Fruit fly (Drosophila melanogaster) whole organism, embryonic: Measurements from ENCODE around the gene NT1.

ENCODE experiments used
- Abd-B ChIP-seq: fragments of 200-800 bp; sonication (Bioruptor generic); optimal IDR thresholded peaks from 2 replicates; lab custom pipeline; 2018; ENCODE audit warnings: missing biosample characterization, mild to moderate bottlenecking, missing genetic modification characterization, moderate library complexity
- Atf3 ChIP-seq: fragments of 200-800 bp; sonication (Bioruptor generic); optimal IDR thresholded peaks from 3 replicates; lab custom pipeline; 2016; ENCODE audit warnings: missing biosample characterization, missing genetic modification characterization
- CG11456 ChIP-seq: fragments of 200-800 bp; sonication (Bioruptor generic); IDR thresholded peaks from 3 replicates; pipeline ENCODE4 v1.3.6; 2022; ENCODE audit warnings: missing biosample characterization, missing genetic modification characterization
- CG12391 ChIP-seq: fragments of 200-800 bp; sonication (Bioruptor generic); optimal IDR thresholded peaks from 3 replicates; lab custom pipeline; 2018; ENCODE audit warnings: missing biosample characterization, mild to moderate bottlenecking, missing genetic modification characterization, moderate library complexity
- CG30403 ChIP-seq: fragments of 200-800 bp; sonication (Bioruptor generic); optimal IDR thresholded peaks from 3 replicates; lab custom pipeline; 2016; ENCODE audit warnings: missing biosample characterization, missing genetic modification characterization
- CG31224 ChIP-seq: fragments of 200-800 bp; sonication (Bioruptor generic); IDR thresholded peaks from 2 replicates; pipeline ENCODE4 v1.3.6; 2022; ENCODE audit warnings: missing biosample characterization, missing genetic modification characterization
- CG32532 ChIP-seq: fragments of 200-800 bp; sonication (Bioruptor generic); IDR thresholded peaks from 2 replicates; pipeline ENCODE4 v1.3.6; 2022; ENCODE audit warnings: missing biosample characterization, missing genetic modification characterization
- CG4730 ChIP-seq: fragments of 200-800 bp; sonication (Bioruptor generic); IDR thresholded peaks from 2 replicates; pipeline ENCODE4 v1.3.6; 2022; ENCODE audit warnings: missing biosample characterization, missing genetic modification characterization
- CG7556 ChIP-seq: fragments of 200-800 bp; sonication (Bioruptor generic); optimal IDR thresholded peaks from 2 replicates; lab custom pipeline; 2017; ENCODE audit warnings: missing biosample characterization, mild to moderate bottlenecking, missing genetic modification characterization
- CG7928 ChIP-seq: fragments of 200-800 bp; sonication (Bioruptor generic); optimal IDR thresholded peaks from 2 replicates; lab custom pipeline; 2017; ENCODE audit warnings: missing biosample characterization, mild to moderate bottlenecking, missing genetic modification characterization
- CG8290 ChIP-seq, 3 experiments: fragments of 200-800 bp; sonication (Bioruptor generic); optimal IDR thresholded peaks; 2 replicates each; lab custom pipeline; 2016 to 2019; ENCODE audit warnings: missing biosample characterization in 3 of 3, missing genetic modification characterization in 3 of 3, mild to moderate bottlenecking in 2 of 3, moderate library complexity in 1 of 3
- Dfd ChIP-seq, 2 experiments: fragments of >200 bp; optimal IDR thresholded peaks; 2 replicates each; lab custom pipeline; 2017; ENCODE audit warnings: missing biosample characterization in 2 of 2, missing genetic modification characterization in 2 of 2
- Dll ChIP-seq: fragments of 200-800 bp; sonication (Bioruptor generic); IDR thresholded peaks from 4 replicates; pipeline ENCODE4 v1.3.6; 2022; ENCODE audit warnings: missing biosample characterization, missing genetic modification characterization; ENCODE audit not compliant: partially characterized antibody
- Fer2 ChIP-seq: fragments of 200-800 bp; sonication (Bioruptor generic); optimal IDR thresholded peaks from 2 replicates; lab custom pipeline; 2018; ENCODE audit warnings: missing biosample characterization, mild to moderate bottlenecking, missing genetic modification characterization, moderate library complexity
- HLHmδ ChIP-seq: fragments of 200-800 bp; sonication (Bioruptor generic); optimal IDR thresholded peaks from 2 replicates; lab custom pipeline; 2018; ENCODE audit warnings: missing biosample characterization, mild to moderate bottlenecking, missing genetic modification characterization, moderate library complexity
- Hr3 ChIP-seq: fragments of 200-800 bp; sonication (Bioruptor generic); optimal IDR thresholded peaks from 3 replicates; lab custom pipeline; 2016; ENCODE audit warnings: missing biosample characterization, missing genetic modification characterization
- Jarid2 ChIP-seq: fragments of 200-800 bp; sonication (Bioruptor generic); optimal IDR thresholded peaks from 3 replicates; lab custom pipeline; 2017; ENCODE audit warnings: mild to moderate bottlenecking, missing biosample characterization, missing genetic modification reagents, missing genetic modification characterization
- Mad ChIP-seq: fragments of 200-800 bp; sonication (Bioruptor generic); optimal IDR thresholded peaks from 2 replicates; lab custom pipeline; 2016; ENCODE audit warnings: missing biosample characterization, missing genetic modification characterization
- Max ChIP-seq: fragments of 200-800 bp; sonication (Bioruptor generic); optimal IDR thresholded peaks from 2 replicates; lab custom pipeline; 2016; ENCODE audit warnings: missing biosample characterization, mild to moderate bottlenecking, missing genetic modification characterization
- Opbp ChIP-seq: fragments of 200-800 bp; sonication (Bioruptor generic); IDR thresholded peaks from 3 replicates; pipeline ENCODE4 v1.3.6; 2022; ENCODE audit warnings: missing biosample characterization, missing genetic modification characterization; ENCODE audit not compliant: partially characterized antibody
- Pdp1 ChIP-seq, 2 experiments: fragments of 200-800 bp; sonication (Bioruptor generic); optimal IDR thresholded peaks; 3 replicates each; lab custom pipeline; 2016; ENCODE audit warnings: missing biosample characterization in 2 of 2, missing genetic modification characterization in 2 of 2, mild to moderate bottlenecking in 1 of 2, moderate library complexity in 1 of 2
- Scr ChIP-seq: fragments of 200-800 bp; sonication (Bioruptor generic); IDR thresholded peaks from 2 replicates; pipeline ENCODE4 v1.3.6; 2022; ENCODE audit warnings: missing biosample characterization, missing genetic modification characterization; ENCODE audit not compliant: partially characterized antibody
- Side ChIP-seq: fragments of 200-800 bp; sonication (Bioruptor generic); optimal IDR thresholded peaks from 2 replicates; lab custom pipeline; 2016; ENCODE audit warnings: missing biosample characterization, missing genetic modification characterization
- Sin3A ChIP-seq: fragments of >200 bp; optimal IDR thresholded peaks from 2 replicates; lab custom pipeline; 2018
- TFAM ChIP-seq: fragments of 200-800 bp; sonication (Bioruptor generic); optimal IDR thresholded peaks from 2 replicates; lab custom pipeline; 2017; ENCODE audit warnings: missing biosample characterization, missing genetic modification characterization, inconsistent platforms
- ato ChIP-seq: fragments of 200-800 bp; sonication (Bioruptor generic); IDR thresholded peaks from 2 replicates; pipeline ENCODE4 v1.3.6; 2022; ENCODE audit warnings: missing biosample characterization, missing genetic modification characterization; ENCODE audit not compliant: partially characterized antibody
- az2 ChIP-seq: fragments of 200-800 bp; sonication (Bioruptor generic); optimal IDR thresholded peaks from 3 replicates; lab custom pipeline; 2016; ENCODE audit warnings: missing biosample characterization, missing genetic modification characterization
- chn ChIP-seq: fragments of 200-800 bp; sonication (Bioruptor generic); optimal IDR thresholded peaks from 2 replicates; lab custom pipeline; 2016; ENCODE audit warnings: missing biosample characterization, missing genetic modification characterization
- crol ChIP-seq: fragments of 200-800 bp; sonication (Bioruptor generic); IDR thresholded peaks from 2 replicates; pipeline ENCODE4 v1.3.6; 2022; ENCODE audit warnings: missing biosample characterization, missing genetic modification characterization
- disco-r ChIP-seq: fragments of 200-800 bp; sonication (Bioruptor generic); optimal IDR thresholded peaks from 2 replicates; lab custom pipeline; 2016; ENCODE audit warnings: missing biosample characterization, missing genetic modification characterization
- dmrt11E ChIP-seq: fragments of 200-800 bp; sonication (Bioruptor generic); optimal IDR thresholded peaks from 3 replicates; lab custom pipeline; 2018; ENCODE audit warnings: missing biosample characterization, mild to moderate bottlenecking, missing genetic modification characterization, moderate library complexity
- ewg ChIP-seq: fragments of 200-800 bp; sonication (Bioruptor generic); optimal IDR thresholded peaks from 3 replicates; lab custom pipeline; 2017; ENCODE audit warnings: mild to moderate bottlenecking, missing biosample characterization, missing genetic modification reagents, missing genetic modification characterization
- gcm ChIP-seq: fragments of 200-800 bp; sonication (Bioruptor generic); optimal IDR thresholded peaks from 2 replicates; lab custom pipeline; 2019; ENCODE audit warnings: missing biosample characterization, mild to moderate bottlenecking, missing genetic modification characterization, moderate library complexity
- gt ChIP-seq: fragments of 200-800 bp; sonication (Bioruptor generic); IDR thresholded peaks from 2 replicates; pipeline ENCODE4 v1.3.6; 2022; ENCODE audit warnings: missing biosample characterization, missing genetic modification characterization
- lilli ChIP-seq: fragments of 200-800 bp; sonication (Bioruptor generic); optimal IDR thresholded peaks from 3 replicates; lab custom pipeline; 2016; ENCODE audit warnings: missing biosample characterization, missing genetic modification characterization
- mirr ChIP-seq: fragments of 200-800 bp; sonication (Bioruptor generic); optimal IDR thresholded peaks from 3 replicates; lab custom pipeline; 2018; ENCODE audit warnings: missing biosample characterization, mild to moderate bottlenecking, missing genetic modification characterization
- nau ChIP-seq: fragments of 200-800 bp; sonication (Bioruptor generic); optimal IDR thresholded peaks from 3 replicates; lab custom pipeline; 2017; ENCODE audit warnings: missing biosample characterization, mild to moderate bottlenecking, missing genetic modification characterization, missing genetic modification reagents
- nmo ChIP-seq: fragments of 200-800 bp; sonication (Bioruptor generic); optimal IDR thresholded peaks from 2 replicates; lab custom pipeline; 2018; ENCODE audit warnings: missing biosample characterization, mild to moderate bottlenecking, missing genetic modification characterization, moderate library complexity
- nom ChIP-seq: fragments of 200-800 bp; sonication (Bioruptor generic); optimal IDR thresholded peaks from 2 replicates; lab custom pipeline; 2017; ENCODE audit warnings: missing biosample characterization, missing genetic modification characterization, mild to moderate bottlenecking, moderate library complexity, missing genetic modification reagents
- oc ChIP-seq: fragments of 200-800 bp; sonication (Bioruptor generic); optimal IDR thresholded peaks from 2 replicates; lab custom pipeline; 2018; ENCODE audit warnings: missing biosample characterization, mild to moderate bottlenecking, missing genetic modification characterization, moderate library complexity
- peb ChIP-seq: fragments of 200-800 bp; sonication (Bioruptor generic); IDR thresholded peaks from 2 replicates; pipeline ENCODE4 v1.3.6; 2022; ENCODE audit warnings: missing biosample characterization, missing genetic modification characterization
- pho ChIP-seq: fragments of 200-800 bp; sonication (Bioruptor generic); optimal IDR thresholded peaks from 2 replicates; lab custom pipeline; 2016; ENCODE audit warnings: missing biosample characterization, missing genetic modification characterization
- tap ChIP-seq: fragments of 200-800 bp; optimal IDR thresholded peaks from 3 replicates; lab custom pipeline; 2019; ENCODE audit warnings: missing biosample characterization, mild to moderate bottlenecking, missing genetic modification characterization, moderate library complexity
- tio ChIP-seq: fragments of 200-800 bp; sonication (Bioruptor generic); optimal IDR thresholded peaks from 2 replicates; lab custom pipeline; 2017; ENCODE audit warnings: missing biosample characterization, missing genetic modification characterization, inconsistent platforms
- twi ChIP-seq: fragments of 200-800 bp; optimal IDR thresholded peaks from 2 replicates; lab custom pipeline; 2019; ENCODE audit warnings: missing biosample characterization, mild to moderate bottlenecking, missing genetic modification characterization, moderate library complexity
- usp ChIP-seq: fragments of >200 bp; optimal IDR thresholded peaks from 2 replicates; lab custom pipeline; 2017; ENCODE audit warnings: missing biosample characterization, missing genetic modification characterization
- zen ChIP-seq: fragments of 200-800 bp; sonication (Bioruptor generic); optimal IDR thresholded peaks from 3 replicates; lab custom pipeline; 2018; ENCODE audit warnings: missing biosample characterization, mild to moderate bottlenecking, missing genetic modification characterization, moderate library complexity
- zen2 ChIP-seq: fragments of 200-800 bp; sonication (Bioruptor generic); IDR thresholded peaks from 3 replicates; pipeline ENCODE4 v1.3.6; 2022; ENCODE audit warnings: missing biosample characterization, missing genetic modification characterization; ENCODE audit not compliant: partially characterized antibody

NT1 gene

dm6 chr3L:4541573-4542371 is 33.5 kb upstream of the NT1 start, which contains the start of gene CG11357 (continued):
- TF ChIP-seq ewg (GFP tag; lab: Kevin White, UChicago) (peak; percentile 94), chn (GFP tag; lab: Kevin White, UChicago) (peak; percentile 81), CG32532 (peak; percentile 99), Opbp (peak; percentile 91), lilli (GFP tag; lab: Kevin White, UChicago) (peak; percentile 95), twi (tag; lab: Kevin White, UChicago) (peak; percentile 97), CG4730 (GFP tag; lab: Robert Waterston, UW) (peak; percentile 98), CG11456 (GFP tag; lab: Robert Waterston, UW) (peak; percentile 98), Dll (GFP tag; lab: Robert Waterston, UW) (peak; percentile 78; the same call in 3 of the 4 replicates), Hr3 (peak; percentile 98), tap (peak; percentile 99), crol (peak; percentile 81), CG7556 (peak; percentile 99), gcm (GFP tag; lab: Kevin White, UChicago) (peak; percentile 99), CG8290 (GFP tag; optimal IDR thresholded peaks at IDR 0.05; lab: Kevin White, UChicago) (peak; percentile 90), CG8290 (tag; optimal IDR thresholded peaks at IDR 0.05; lab: Kevin White, UChicago) (peak; percentile 59 to 64), Side (GFP tag; lab: Kevin White, UChicago) (peak; percentile 73), Mad (GFP tag; lab: Kevin White, UChicago) (peak; percentile 93), disco-r (GFP tag; lab: Kevin White, UChicago) (peak; percentile 21), Jarid2 (GFP tag; lab: Kevin White, UChicago) (peak; percentile 84), TFAM (GFP tag; lab: Kevin White, UChicago) (peak; percentile 54), CG12391 (tag; lab: Kevin White, UChicago) (peak; percentile 99), ato (GFP tag; lab: Robert Waterston, UW) (peak; percentile 78), Atf3 (GFP tag; lab: Kevin White, UChicago) (peak; percentile 63), zen2 (peak; percentile 69), HLHmδ (no peak), pho (GFP tag; lab: Kevin White, UChicago) (peak; percentile 90), usp (GFP tag; lab: Kevin White, UChicago) (no peak), oc (tag; lab: Kevin White, UChicago) (peak; percentile 99), nom (peak; percentile 98), CG30403 (peak; percentile 97), Sin3A (lab: Kevin White, UChicago) (no peak), gt (GFP tag; lab: Robert Waterston, UW) (peak; percentile 96), CG31224 (GFP tag; lab: Robert Waterston, UW) (peak; percentile 97), Dfd (GFP tag; optimal IDR thresholded peaks at IDR 0.05; lab: Kevin White, UChicago) (no peak), mirr (GFP tag; lab: Kevin White, UChicago) (peak; percentile 88), dmrt11E (peak; percentile 98), az2 (peak; percentile 97), CG7928 (GFP tag; lab: Kevin White, UChicago) (peak; percentile 81), Abd-B (peak; percentile 97), zen (tag; lab: Kevin White, UChicago) (peak; percentile 98), Max (GFP tag; lab: Kevin White, UChicago) (peak; percentile 88), Fer2 (tag; lab: Kevin White, UChicago) (peak; percentile 98), nmo (peak; percentile 99), peb (GFP tag; lab: Robert Waterston, UW) (peak; percentile 98), Scr (GFP tag; lab: Robert Waterston, UW) (peak; percentile 84), Pdp1 (GFP tag; optimal IDR thresholded peaks at IDR 0.05; lab: Kevin White, UChicago) (peak; percentile 80), nau (GFP tag; lab: Kevin White, UChicago) (peak; percentile 92), tio (GFP tag; lab: Kevin White, UChicago) (peak; percentile 95)
